Worm (Caenorhabditis elegans): ENCODE measurements around the gene col-161.
A peak's percentile ranks its signal among the peaks of the same experiment; 100 is the strongest.

col-161 gene

DNA sequence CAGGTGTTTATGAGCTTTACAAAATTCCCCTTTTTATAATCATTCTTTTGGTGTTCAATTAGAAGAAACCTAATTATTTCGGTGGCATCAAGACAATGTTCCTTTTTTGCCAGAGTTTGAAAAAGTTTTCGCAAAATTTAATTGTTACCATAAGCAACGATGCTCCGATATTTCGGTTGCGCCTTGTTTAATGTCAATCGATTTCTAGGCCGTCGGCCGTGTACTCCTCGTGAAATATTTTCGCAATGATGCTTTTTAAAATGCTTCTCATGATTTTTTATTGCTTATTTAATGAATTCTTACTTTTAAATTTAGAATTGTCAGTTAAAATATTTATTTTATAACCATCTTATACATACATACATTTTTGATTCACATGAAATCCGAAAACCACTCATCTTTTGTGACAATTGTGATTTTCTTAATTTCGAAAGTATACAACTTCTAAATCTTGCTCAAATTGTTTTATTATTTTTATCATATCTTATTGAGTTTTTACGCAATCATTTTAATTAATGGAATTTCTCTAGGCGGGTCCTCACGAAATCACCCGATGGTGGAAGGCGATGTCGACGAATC, 4.7 kb downstream of the col-161 start, which contains the start of gene C50B6.3 (continued):
- TF ChIP-seq tbx-2 (tag; optimal IDR thresholded peaks at IDR 0.05) (peak; percentile 4), pqm-1 (tag; optimal IDR thresholded peaks at IDR 0.05) (peak; percentile 19), nhr-28 (tag; optimal IDR thresholded peaks at IDR 0.05) (no peak), skn-1 (tag; optimal IDR thresholded peaks at IDR 0.05) (peak; percentile 2), nhr-76 (tag; optimal IDR thresholded peaks at IDR 0.05) (no peak), sea-2 (GFP tag; optimal IDR thresholded peaks at IDR 0.05) (no peak), R02D3.7 (tag; optimal IDR thresholded peaks at IDR 0.05) (peak; percentile 35), ama-1 (optimal IDR thresholded peaks at IDR 0.05) (no peak)

DNA sequence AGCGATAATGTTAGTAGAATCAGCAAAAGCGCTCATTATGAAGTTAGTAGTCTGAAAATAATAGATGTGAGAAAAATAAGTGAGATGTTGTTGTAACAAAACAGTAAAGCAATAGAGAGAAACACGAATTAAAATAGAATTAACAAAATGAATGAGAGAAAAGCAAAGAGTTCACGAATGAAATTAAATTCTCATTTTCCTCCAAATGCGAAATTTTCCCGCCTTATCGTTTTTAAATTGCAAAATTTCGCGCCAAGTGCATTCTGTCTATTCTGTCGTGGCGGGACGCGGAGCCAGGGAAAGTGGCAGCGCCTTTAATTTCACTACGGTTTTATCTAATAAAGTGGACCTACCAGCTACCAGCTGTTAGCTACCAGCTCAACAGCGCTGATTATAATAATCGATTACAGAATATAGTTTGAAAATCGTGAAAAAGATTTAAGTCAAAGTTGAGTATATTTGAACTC, 5.6 kb downstream of the col-161 start, which contains the start of gene nasp-2:
Gene nasp-2, minus strand, starts transcription at position 51 of the 467 bp plus-strand sequence.
- TF ChIP-seq eor-1 (tag; optimal IDR thresholded peaks at IDR 0.05) (no peak), lin-15B (tag; optimal IDR thresholded peaks at IDR 0.05) (peak; percentile 44), pqm-1 (tag; optimal IDR thresholded peaks at IDR 0.05) (no peak), egl-5 (tag; optimal IDR thresholded peaks at IDR 0.05) (no peak), elt-2 (tag; optimal IDR thresholded peaks at IDR 0.05) (peak; percentile 20), pha-4 (tag; optimal IDR thresholded peaks at IDR 0.05) (peak; percentile 37), nhr-43 (tag; optimal IDR thresholded peaks at IDR 0.05; ENCODE audit: poor library complexity, severe bottlenecking) (peak; percentile 3)

DNA sequence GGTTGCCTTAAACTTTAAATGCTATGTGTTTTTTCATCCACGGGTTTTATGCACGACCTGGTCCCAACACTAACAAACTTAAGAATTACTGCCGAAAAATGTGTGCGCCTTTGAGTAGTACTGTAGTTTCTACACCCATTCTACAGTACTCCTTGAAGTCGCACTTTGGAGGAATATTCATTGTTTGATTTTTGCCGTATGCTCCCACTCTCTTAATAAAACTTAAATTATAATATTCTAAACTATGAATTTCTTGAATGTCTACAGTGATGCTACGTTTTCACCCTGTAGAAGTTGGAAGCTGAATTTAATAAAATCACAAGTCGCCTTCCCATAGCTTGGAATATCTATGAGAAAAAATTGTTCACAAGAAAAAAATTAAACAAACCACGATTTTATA, 8.0 kb downstream of the col-161 start:
- TF ChIP-seq pha-4 (tag; optimal IDR thresholded peaks at IDR 0.05) (no peak), ceh-16 (tag; optimal IDR thresholded peaks at IDR 0.05) (no peak), nhr-43 (tag; optimal IDR thresholded peaks at IDR 0.05; ENCODE audit: poor library complexity, severe bottlenecking) (no peak), elt-1 (tag; optimal IDR thresholded peaks at IDR 0.05) (no peak), pqm-1 (tag; optimal IDR thresholded peaks at IDR 0.05) (no peak)

DNA sequence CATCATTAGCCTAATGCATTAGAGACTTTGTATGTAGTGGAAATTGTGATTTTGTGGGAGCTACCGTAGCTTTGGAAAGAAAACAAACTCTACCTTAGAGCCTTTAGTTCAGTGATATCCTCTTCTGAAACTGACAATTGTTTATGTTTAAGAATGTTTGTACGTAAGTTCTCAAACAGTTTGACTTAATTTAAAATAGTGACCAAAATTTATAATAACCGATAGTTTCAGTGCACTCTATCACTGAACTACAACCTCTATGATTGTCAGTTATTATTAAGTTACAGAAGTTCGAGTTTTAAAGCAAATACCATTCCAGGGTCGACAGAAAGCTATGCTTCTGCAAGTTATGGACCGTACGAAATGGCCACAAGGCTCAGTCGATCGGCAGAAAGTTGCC, 9.2 kb downstream of the col-161 start, which contains the start of gene C50B6.1:
Gene C50B6.1, plus strand, starts transcription at position 301 of the 400 bp plus-strand sequence.
- TF ChIP-seq aly-2 (tag; optimal IDR thresholded peaks at IDR 0.05) (no peak), ZK546.5 (tag; optimal IDR thresholded peaks at IDR 0.05) (no peak), nhr-77 (tag; optimal IDR thresholded peaks at IDR 0.05) (no peak), nhr-11 (tag; optimal IDR thresholded peaks at IDR 0.05) (no peak), ztf-4 (tag; optimal IDR thresholded peaks at IDR 0.05) (no peak), lin-39 (tag; optimal IDR thresholded peaks at IDR 0.05) (no peak), nhr-28 (tag; optimal IDR thresholded peaks at IDR 0.05) (no peak), zag-1 (tag; optimal IDR thresholded peaks at IDR 0.05) (no peak), nhr-43 (tag; optimal IDR thresholded peaks at IDR 0.05; ENCODE audit: poor library complexity, severe bottlenecking) (no peak), nhr-237 (tag; optimal IDR thresholded peaks at IDR 0.05) (no peak), nhr-25 (tag; optimal IDR thresholded peaks at IDR 0.05) (no peak), fkh-10 (GFP tag; optimal IDR thresholded peaks at IDR 0.05) (no peak), lin-15B (tag; optimal IDR thresholded peaks at IDR 0.05) (no peak), ceh-28 (tag; optimal IDR thresholded peaks at IDR 0.05) (no peak), mdl-1 (tag; optimal IDR thresholded peaks at IDR 0.05) (no peak)

DNA sequence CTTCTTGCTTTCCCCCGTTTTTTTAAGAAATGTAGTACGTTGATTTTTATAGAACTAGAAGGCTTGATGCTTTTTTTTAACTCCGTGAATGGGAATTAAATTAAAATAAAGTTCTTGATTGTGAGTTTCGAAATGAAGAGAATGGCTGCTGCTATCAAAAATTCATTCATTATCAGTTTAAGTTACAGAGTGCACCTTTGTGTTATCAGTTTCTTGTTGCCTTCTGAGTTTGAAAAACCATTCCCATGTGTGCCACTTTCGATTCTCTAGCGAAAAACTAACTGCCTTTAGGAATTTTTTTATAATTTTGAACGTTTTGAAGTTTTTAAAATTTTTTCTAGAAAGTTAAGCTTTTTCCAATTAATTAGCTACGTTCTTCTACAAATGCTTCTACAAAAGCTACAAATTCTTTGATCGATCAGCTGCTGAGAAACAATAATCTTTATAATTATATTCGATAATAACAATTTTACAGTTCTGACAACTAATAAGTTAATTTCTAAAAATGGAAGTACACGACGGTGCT, 13.1 kb downstream of the col-161 start, which contains the start of gene C26E1.2:
Gene C26E1.2, plus strand, starts transcription at position 476 of the 526 bp plus-strand sequence.
- TF ChIP-seq elt-2 (tag; optimal IDR thresholded peaks at IDR 0.05) (peak; percentile 83), pqm-1 (tag; optimal IDR thresholded peaks at IDR 0.05) (peak; percentile 11), mml-1 (tag; optimal IDR thresholded peaks at IDR 0.05) (no peak)

DNA sequence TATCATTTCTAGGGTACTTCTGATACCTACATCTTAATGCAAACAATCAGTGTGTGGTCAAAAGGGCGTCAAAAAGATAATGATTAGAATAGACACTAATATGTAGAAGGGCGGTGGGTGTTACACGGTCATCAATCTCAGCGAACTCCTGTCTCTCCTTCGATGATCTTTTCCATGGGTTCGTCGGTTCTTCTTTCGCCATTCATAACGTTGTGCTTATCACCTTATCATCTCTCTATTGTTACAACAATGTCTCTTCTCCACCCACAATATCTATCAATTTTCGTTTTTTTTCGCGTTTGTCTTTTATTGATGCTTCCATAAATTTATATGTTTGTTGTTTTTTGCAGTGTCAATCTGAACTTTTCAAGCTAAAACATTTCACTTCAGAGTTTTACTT, 16.4 kb downstream of the col-161 start, which contains the start of gene ceh-79:
Gene ceh-79, plus strand, starts transcription at position 391 of the 400 bp plus-strand sequence.
- TF ChIP-seq ZK546.5 (tag; optimal IDR thresholded peaks at IDR 0.05) (no peak), nhr-28 (tag; optimal IDR thresholded peaks at IDR 0.05) (no peak), fkh-10 (GFP tag; optimal IDR thresholded peaks at IDR 0.05) (no peak), unc-39 (tag; optimal IDR thresholded peaks at IDR 0.05) (no peak), nhr-25 (tag; optimal IDR thresholded peaks at IDR 0.05) (no peak), elt-2 (tag; optimal IDR thresholded peaks at IDR 0.05) (peak; percentile 57), fkh-2 (tag; optimal IDR thresholded peaks at IDR 0.05) (no peak)

Data from whole organism, L3 larva.